Worm (Caenorhabditis elegans) whole organism, L1 larva: ENCODE results near the gene Y48B6A.13.
A peak's percentile ranks its signal among the peaks of the same experiment; 100 is the strongest.

Experiments
- C04F5.9 ChIP-seq: sonication (generic microtip); optimal IDR thresholded peaks from 2 replicates; lab custom pipeline; 2016; ENCODE audit warnings: missing genetic modification characterization, missing compliant biosample characterization
- C16A3.4 ChIP-seq: fragments of 150-350 bp; optimal IDR thresholded peaks from 2 replicates; lab custom pipeline; 2014; ENCODE audit warnings: missing biosample characterization, missing genetic modification characterization
- C34B4.2 ChIP-seq: sonication (generic microtip); optimal IDR thresholded peaks from 2 replicates; lab custom pipeline; 2017; ENCODE audit warnings: mild to moderate bottlenecking, missing genetic modification characterization, missing compliant biosample characterization
- F16B12.6 ChIP-seq: fragments of 150-350 bp; optimal IDR thresholded peaks from 2 replicates; lab custom pipeline; 2014; ENCODE audit warnings: missing biosample characterization, missing genetic modification characterization
- Y116A8C.19 ChIP-seq: sonication (generic microtip); optimal IDR thresholded peaks from 2 replicates; lab custom pipeline; 2016; ENCODE audit warnings: missing compliant biosample characterization, missing genetic modification characterization, borderline replicate concordance
- alr-1 ChIP-seq: fragments of 200-800 bp; sonication (Bioruptor generic); optimal IDR thresholded peaks from 2 replicates; lab custom pipeline; 2018; ENCODE audit warnings: borderline replicate concordance, mild to moderate bottlenecking, missing genetic modification characterization, missing compliant biosample characterization
- ceh-63 ChIP-seq: fragments of 200-800 bp; sonication (Bioruptor generic); optimal IDR thresholded peaks from 2 replicates; lab custom pipeline; 2018; ENCODE audit warnings: mild to moderate bottlenecking, missing genetic modification characterization, missing compliant biosample characterization
- ceh-82 ChIP-seq, 3 experiments: fragments of 150-350 bp in 1 of 3; sonication (generic microtip) in 2 of 3; optimal IDR thresholded peaks; 2 replicates each; lab custom pipeline; 2014 to 2017; ENCODE audit warnings: missing biosample characterization in 3 of 3, missing genetic modification characterization in 3 of 3
- ceh-90 ChIP-seq: sonication (generic microtip); optimal IDR thresholded peaks from 2 replicates; lab custom pipeline; 2016; ENCODE audit warnings: missing genetic modification characterization, missing compliant biosample characterization
- egl-13 ChIP-seq: sonication (generic microtip); optimal IDR thresholded peaks from 2 replicates; lab custom pipeline; 2016; ENCODE audit warnings: missing genotype, missing genetic modification reagents, missing genetic modification characterization, missing compliant biosample characterization
- elt-2 ChIP-seq: sonication (generic microtip); optimal IDR thresholded peaks from 2 replicates; lab custom pipeline; 2016; ENCODE audit warnings: missing genetic modification characterization, mild to moderate bottlenecking, inconsistent platforms, missing compliant biosample characterization, missing genetic modification reagents
- ets-5 ChIP-seq: fragments of 200-800 bp; sonication (Bioruptor generic); IDR thresholded peaks from 2 replicates; pipeline ENCODE4 v1.3.6; 2022; ENCODE audit warnings: missing genetic modification characterization, missing compliant biosample characterization
- fkh-10 ChIP-seq: sonication (generic microtip); optimal IDR thresholded peaks from 2 replicates; lab custom pipeline; 2017; ENCODE audit warnings: missing biosample characterization, missing genetic modification reagents, missing genetic modification characterization
- fkh-4 ChIP-seq: sonication (generic microtip); optimal IDR thresholded peaks from 2 replicates; lab custom pipeline; 2016; ENCODE audit warnings: missing compliant biosample characterization, missing genetic modification characterization, borderline replicate concordance
- fkh-8 ChIP-seq: sonication (generic microtip); optimal IDR thresholded peaks from 2 replicates; lab custom pipeline; 2016; ENCODE audit warnings: mild to moderate bottlenecking, missing genetic modification characterization, missing compliant biosample characterization
- hlh-17 ChIP-seq: fragments of 200-800 bp; sonication (Bioruptor generic); optimal IDR thresholded peaks from 2 replicates; lab custom pipeline; 2018; ENCODE audit warnings: missing genetic modification characterization, mild to moderate bottlenecking, missing compliant biosample characterization, moderate library complexity, borderline replicate concordance
- hpl-2 ChIP-seq: fragments of 150-350 bp; optimal IDR thresholded peaks from 2 replicates; lab custom pipeline; 2014; ENCODE audit warnings: missing biosample characterization, missing genetic modification reagents, missing genetic modification characterization
- isw-1 ChIP-seq: fragments of 200-800 bp; sonication (Bioruptor generic); IDR thresholded peaks from 2 replicates; pipeline ENCODE4 v1.3.6; 2022; ENCODE audit warnings: missing genetic modification characterization, missing compliant biosample characterization
- lin-13 ChIP-seq: fragments of 150-350 bp; optimal IDR thresholded peaks from 2 replicates; lab custom pipeline; 2014; ENCODE audit warnings: missing biosample characterization, missing genetic modification reagents, missing genetic modification characterization
- lin-14 ChIP-seq: fragments of 200-800 bp; sonication (Bioruptor generic); optimal IDR thresholded peaks from 2 replicates; lab custom pipeline; 2018; ENCODE audit warnings: mild to moderate bottlenecking, missing genetic modification characterization, moderate library complexity, missing compliant biosample characterization
- lin-15B ChIP-seq: fragments of 150-350 bp; sonication (generic microtip); optimal IDR thresholded peaks from 3 replicates; lab custom pipeline; 2014; ENCODE audit warnings: missing biosample characterization, missing genetic modification characterization
- lin-39 ChIP-seq: fragments of 150-350 bp; optimal IDR thresholded peaks from 2 replicates; lab custom pipeline; 2014; ENCODE audit warnings: missing biosample characterization, missing genetic modification reagents, missing genetic modification characterization
- lir-3 ChIP-seq: sonication (generic microtip); optimal IDR thresholded peaks from 2 replicates; lab custom pipeline; 2016; ENCODE audit warnings: mild to moderate bottlenecking, missing genetic modification characterization, moderate library complexity, missing compliant biosample characterization; ENCODE audit not compliant: poor library complexity
- lsy-2 ChIP-seq, 2 experiments: fragments of 150-350 bp; optimal IDR thresholded peaks; 2 replicates each; lab custom pipeline; 2014; ENCODE audit warnings: missing biosample characterization in 2 of 2, missing genetic modification characterization in 2 of 2
- mab-9 ChIP-seq: fragments of 200-800 bp; sonication (Bioruptor generic); IDR thresholded peaks from 2 replicates; pipeline ENCODE4 v1.3.6; 2022; ENCODE audit warnings: missing genetic modification reagents, missing genetic modification characterization, missing compliant biosample characterization
- mdl-1 ChIP-seq, 2 experiments: fragments of 150-350 bp; optimal IDR thresholded peaks; 2 replicates each; lab custom pipeline; 2014 to 2017; ENCODE audit warnings: missing biosample characterization in 2 of 2, missing genetic modification characterization in 2 of 2, inconsistent platforms in 1 of 2
- nhr-19 ChIP-seq: fragments of 200-800 bp; sonication (Bioruptor generic); conservative IDR thresholded peaks from 2 replicates; pipeline ENCODE4 v1.3.6; 2022; ENCODE audit warnings: missing genetic modification characterization, missing compliant biosample characterization
- nhr-20 ChIP-seq: sonication (generic microtip); optimal IDR thresholded peaks from 2 replicates; lab custom pipeline; 2016; ENCODE audit warnings: mild to moderate bottlenecking, missing genetic modification characterization, missing compliant biosample characterization
- nhr-237 ChIP-seq: fragments of 150-350 bp; optimal IDR thresholded peaks from 2 replicates; lab custom pipeline; 2014; ENCODE audit warnings: missing biosample characterization, missing genetic modification characterization
- nhr-28 ChIP-seq: fragments of 150-350 bp; optimal IDR thresholded peaks from 2 replicates; lab custom pipeline; 2014; ENCODE audit warnings: missing biosample characterization, missing genetic modification characterization
- nhr-47 ChIP-seq: sonication (generic microtip); optimal IDR thresholded peaks from 2 replicates; lab custom pipeline; 2016; ENCODE audit warnings: mild to moderate bottlenecking, missing genetic modification characterization, moderate library complexity, missing compliant biosample characterization
- nhr-76 ChIP-seq: sonication (generic microtip); optimal IDR thresholded peaks from 2 replicates; lab custom pipeline; 2017; ENCODE audit warnings: missing biosample characterization, missing genetic modification characterization
- nhr-84 ChIP-seq: sonication (generic microtip); optimal IDR thresholded peaks from 2 replicates; lab custom pipeline; 2017; ENCODE audit warnings: missing biosample characterization, missing genetic modification characterization
- nhr-85 ChIP-seq: sonication (generic microtip); peaks from one replicate; lab custom pipeline; 2016; ENCODE audit warnings: missing genetic modification characterization, inconsistent platforms, missing compliant biosample characterization
- nhr-90 ChIP-seq: sonication (generic microtip); optimal IDR thresholded peaks from 2 replicates; lab custom pipeline; 2016; ENCODE audit warnings: mild to moderate bottlenecking, missing genetic modification characterization, missing compliant biosample characterization; ENCODE audit not compliant: poor library complexity
- pag-3 ChIP-seq: sonication (generic microtip); optimal IDR thresholded peaks from 2 replicates; lab custom pipeline; 2017; ENCODE audit warnings: missing genetic modification characterization, mild to moderate bottlenecking, missing compliant biosample characterization, antibody characterized with exemption, borderline replicate concordance; ENCODE audit not compliant: insufficient read depth
- pqm-1 ChIP-seq: sonication (generic microtip); optimal IDR thresholded peaks from 3 replicates; lab custom pipeline; 2017; ENCODE audit warnings: missing biosample characterization, missing genetic modification characterization
- snpc-4 ChIP-seq: fragments of 150-350 bp; optimal IDR thresholded peaks from 2 replicates; lab custom pipeline; 2014; ENCODE audit warnings: missing biosample characterization, missing genetic modification characterization
- snu-23 ChIP-seq: sonication (generic microtip); optimal IDR thresholded peaks from 2 replicates; lab custom pipeline; 2016; ENCODE audit warnings: missing genetic modification characterization, missing compliant biosample characterization
- sox-4 ChIP-seq: sonication (generic microtip); optimal IDR thresholded peaks from 2 replicates; lab custom pipeline; 2016; ENCODE audit warnings: missing genetic modification characterization, missing compliant biosample characterization
- sup-37 ChIP-seq: fragments of 200-800 bp; sonication (Bioruptor generic); optimal IDR thresholded peaks from 2 replicates; lab custom pipeline; 2018; ENCODE audit warnings: mild to moderate bottlenecking, missing genetic modification characterization, missing compliant biosample characterization
- swsn-7 ChIP-seq: sonication (generic microtip); optimal IDR thresholded peaks from 2 replicates; lab custom pipeline; 2016; ENCODE audit warnings: missing genetic modification characterization, missing compliant biosample characterization
- unc-30 ChIP-seq: sonication (generic microtip); optimal IDR thresholded peaks from 2 replicates; lab custom pipeline; 2017; ENCODE audit warnings: missing biosample characterization, missing genetic modification characterization
- xbp-1 ChIP-seq: sonication (generic microtip); optimal IDR thresholded peaks from 2 replicates; lab custom pipeline; 2016; ENCODE audit warnings: missing genetic modification characterization, missing compliant biosample characterization
- zag-1 ChIP-seq: fragments of 150-350 bp; optimal IDR thresholded peaks from 2 replicates; lab custom pipeline; 2014; ENCODE audit warnings: missing biosample characterization, missing genetic modification characterization
- ztf-11 ChIP-seq, 2 experiments: sonication (generic microtip); optimal IDR thresholded peaks; 2 replicates each; lab custom pipeline; 2016 to 2017; ENCODE audit warnings: missing genetic modification characterization in 2 of 2, missing biosample characterization in 1 of 2, missing compliant biosample characterization in 1 of 2
- ztf-4 ChIP-seq: fragments of 150-350 bp; optimal IDR thresholded peaks from 2 replicates; lab custom pipeline; 2014; ENCODE audit warnings: missing biosample characterization, missing genetic modification characterization

Y48B6A.13 gene

DNA sequence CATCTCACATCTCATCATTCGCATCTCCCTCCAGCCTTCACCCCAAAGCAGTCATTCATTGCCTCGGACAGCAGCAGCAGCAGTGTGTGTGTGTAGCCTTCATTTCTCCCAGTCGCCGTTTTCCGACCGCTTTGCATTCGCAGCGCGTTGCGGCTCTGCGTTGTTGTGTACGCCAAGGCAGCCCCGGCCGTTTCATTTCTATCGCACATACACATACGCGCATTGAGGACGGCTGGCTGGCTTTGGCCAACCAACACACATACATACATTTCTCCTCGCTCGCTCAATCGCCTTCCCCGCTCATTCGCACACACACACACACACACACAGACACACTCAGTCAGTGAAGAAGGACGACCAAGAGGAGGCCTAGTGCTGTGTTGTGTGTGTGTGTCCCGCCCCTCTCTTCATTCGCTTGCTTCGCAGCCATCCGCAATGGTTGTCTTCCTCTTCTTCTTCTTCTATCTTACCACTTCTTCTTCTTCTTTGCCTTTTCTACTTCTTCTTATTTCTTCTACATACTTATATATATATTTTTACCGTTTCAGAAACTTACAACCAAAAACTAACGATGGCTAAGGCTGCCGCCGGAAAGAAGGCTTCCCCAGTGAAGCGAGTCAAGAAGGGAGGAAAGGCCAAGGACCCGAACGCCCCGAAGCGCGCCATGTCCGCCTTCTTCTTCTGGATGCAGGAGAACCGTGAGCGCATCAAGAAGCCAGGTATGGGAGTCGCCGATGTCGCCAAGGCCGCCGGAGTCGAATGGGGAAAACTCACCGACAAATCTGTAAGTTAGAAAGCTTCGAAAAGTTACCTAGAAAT lies 24.3 kb upstream of the Y48B6A.13 start, which contains the start of gene hmg-1.1 (continued):
- TF ChIP-seq swsn-7 (tag; lab: Kevin White, UChicago) (peak; percentile 77), snpc-4 (tag; lab: Kevin White, UChicago) (peak; percentile 58), Y116A8C.19 (tag; lab: Kevin White, UChicago) (no peak), unc-30 (tag; lab: Kevin White, UChicago) (no peak), lsy-2 (tag; optimal IDR thresholded peaks at IDR 0.05; lab: Kevin White, UChicago) (peak; percentile 35 to 76), lin-15B (tag; lab: Kevin White, UChicago) (peak; percentile 8), snu-23 (GFP tag; lab: Kevin White, UChicago) (peak; percentile 85), ceh-90 (tag; lab: Kevin White, UChicago) (no peak), nhr-47 (tag; lab: Kevin White, UChicago) (peak; percentile 67), elt-2 (peak; percentile 0), xbp-1 (tag; lab: Kevin White, UChicago) (peak; percentile 57), C16A3.4 (tag; lab: Kevin White, UChicago) (peak; percentile 60), mab-9 (GFP tag; lab: Robert Waterston, UW) (0 out of 2 replicates have a peak, but pooled peaks have one; percentile 5), pag-3 (tag; lab: Kevin White, UChicago) (no peak), nhr-76 (tag; lab: Kevin White, UChicago) (no peak), fkh-8 (tag; lab: Kevin White, UChicago) (peak; percentile 87), ztf-4 (tag; lab: Kevin White, UChicago) (peak; percentile 79)

DNA sequence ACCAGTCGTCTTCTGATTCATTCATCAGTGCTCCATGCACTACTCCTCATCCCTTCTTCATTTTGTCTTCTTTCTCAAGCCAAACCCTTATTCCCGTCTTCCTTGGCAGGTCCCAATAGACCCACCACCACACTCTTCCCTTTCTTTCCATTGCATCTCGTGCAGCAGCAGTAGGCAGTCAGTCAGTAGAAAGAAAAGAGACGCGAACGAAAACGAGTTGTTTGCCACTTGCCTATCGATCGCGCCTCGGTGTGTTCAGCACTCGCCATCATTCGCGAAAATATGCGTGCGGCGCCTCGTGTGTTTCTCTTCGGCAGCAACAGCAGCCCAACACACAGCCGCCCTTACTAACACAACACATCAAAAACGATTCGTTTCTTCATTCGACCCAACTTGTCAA lies 23.4 kb upstream of the Y48B6A.13 start:
- peak; percentile 4 for TF ChIP-seq egl-13 (tag; lab: Kevin White, UChicago)
- TF ChIP-seq ets-5 (GFP tag; lab: Robert Waterston, UW) = no peak
- no peak for TF ChIP-seq nhr-28 (tag; lab: Kevin White, UChicago)
- TF ChIP-seq nhr-19 = peak; percentile 5; the same call in 1 of the 2 replicates
- TF ChIP-seq alr-1 (tag; lab: Kevin White, UChicago) = no peak
- TF ChIP-seq isw-1 (GFP tag; lab: Robert Waterston, UW) = no peak
- peak; percentile 4 to 64 (median 37) for TF ChIP-seq ceh-82 (tag; optimal IDR thresholded peaks at IDR 0.05; lab: Kevin White, UChicago)
- TF ChIP-seq nhr-237 (tag; lab: Kevin White, UChicago) = no peak
- TF ChIP-seq lin-39 = no peak
- TF ChIP-seq nhr-20 = peak; percentile 52
- peak; percentile 17 for TF ChIP-seq lir-3 (tag; lab: Kevin White, UChicago)
- peak; percentile 28 for TF ChIP-seq C16A3.4 (tag; lab: Kevin White, UChicago)
- no peak for TF ChIP-seq ceh-63
- no peak for TF ChIP-seq hpl-2
- no peak for TF ChIP-seq ceh-90 (tag; lab: Kevin White, UChicago)
- peak; percentile 69 for TF ChIP-seq snu-23 (GFP tag; lab: Kevin White, UChicago)
- TF ChIP-seq lin-13 (GFP tag; lab: Kevin White, UChicago) = no peak
- TF ChIP-seq lin-14 = peak; percentile 74
- no peak for TF ChIP-seq fkh-10 (GFP tag; lab: Kevin White, UChicago)
- peak; percentile 46 for TF ChIP-seq nhr-47 (tag; lab: Kevin White, UChicago)
- TF ChIP-seq nhr-90 = no peak
- peak; percentile 47 for TF ChIP-seq xbp-1 (tag; lab: Kevin White, UChicago)
- no peak for TF ChIP-seq ztf-4 (tag; lab: Kevin White, UChicago)
- no peak for TF ChIP-seq zag-1 (tag; lab: Kevin White, UChicago)
- TF ChIP-seq sox-4 (tag; lab: Kevin White, UChicago) = no peak
- peak in 1 of 2 experiments; percentile 71 for TF ChIP-seq mdl-1 (tag; optimal IDR thresholded peaks at IDR 0.05; lab: Kevin White, UChicago)
- no peak for TF ChIP-seq pqm-1 (tag; lab: Kevin White, UChicago)
- no peak for TF ChIP-seq ztf-11 (tag; optimal IDR thresholded peaks at IDR 0.05; lab: Kevin White, UChicago)
- TF ChIP-seq nhr-85 (tag; lab: Kevin White, UChicago) = no peak
- no peak for TF ChIP-seq unc-30 (tag; lab: Kevin White, UChicago)
- no peak for TF ChIP-seq nhr-84 (tag; lab: Kevin White, UChicago)
- TF ChIP-seq F16B12.6 (tag; lab: Kevin White, UChicago) = no peak
- TF ChIP-seq lin-15B (tag; lab: Kevin White, UChicago) = no peak
- TF ChIP-seq fkh-4 (tag; lab: Kevin White, UChicago) = no peak
- no peak for TF ChIP-seq C34B4.2 (tag; lab: Kevin White, UChicago)
- no peak for TF ChIP-seq hlh-17 (GFP tag; lab: Kevin White, UChicago)
- no peak for TF ChIP-seq C04F5.9 (tag; lab: Kevin White, UChicago)
- TF ChIP-seq sup-37 (GFP tag; lab: Kevin White, UChicago) = no peak
